Fruit fly (Drosophila melanogaster): ENCODE data around the gene Hsc70-3.

The Hsc70-3 gene

dm6 chrX:11821946-11822345 lies 15.0 kb upstream of the Hsc70-3 start (continued):
- TF ChIP-seq CG10209 (GFP tag; optimal IDR thresholded peaks at IDR 0.05) (peak; percentile 7), CG32772 (GFP tag; IDR thresholded peaks at IDR 0.05) (no peak), seq (GFP tag; IDR thresholded peaks at IDR 0.05) (no peak), Dll (GFP tag; IDR thresholded peaks at IDR 0.05; ENCODE audit: partially characterized antibody) (no peak), CG8089 (GFP tag; optimal IDR thresholded peaks at IDR 0.05) (no peak), CTCF (GFP tag; optimal IDR thresholded peaks at IDR 0.05) (no peak), CrebB (tag; optimal IDR thresholded peaks at IDR 0.05) (no peak), Dref (GFP tag; IDR thresholded peaks at IDR 0.05) (no peak), fu2 (GFP tag; optimal IDR thresholded peaks at IDR 0.05) (no peak), knrl (GFP tag; IDR thresholded peaks at IDR 0.05; ENCODE audit: partially characterized antibody) (no peak), ci (GFP tag; IDR thresholded peaks at IDR 0.05) (0 out of 3 replicates have a peak, but pooled peaks have one; percentile 57), cg (GFP tag; optimal IDR thresholded peaks at IDR 0.05) (no peak), p53 (GFP tag; optimal IDR thresholded peaks at IDR 0.05) (no peak), CG17359 (tag; optimal IDR thresholded peaks at IDR 0.05) (no peak), gfzf (GFP tag; optimal IDR thresholded peaks at IDR 0.05) (no peak), CG6272 (GFP tag; IDR thresholded peaks at IDR 0.05) (no peak), hth (optimal IDR thresholded peaks at IDR 0.05) (no peak), CG13296 (GFP tag; optimal IDR thresholded peaks at IDR 0.05) (peak; percentile 13), CG9876 (GFP tag; optimal IDR thresholded peaks at IDR 0.05) (no peak), Pdp1 (GFP tag; optimal IDR thresholded peaks at IDR 0.05) (peak in 1 of 2 experiments; percentile 44), Mrtf (GFP tag; IDR thresholded peaks at IDR 0.05) (no peak), ERR (GFP tag; optimal IDR thresholded peaks at IDR 0.05) (no peak), esg (GFP tag; conservative IDR thresholded peaks at IDR 0.05) (no peak), Asciz (GFP tag; optimal IDR thresholded peaks at IDR 0.05) (no peak), sens (GFP tag) (peak; percentile 63), CG13123 (GFP tag; optimal IDR thresholded peaks at IDR 0.05) (no peak), NC2α (GFP tag; optimal IDR thresholded peaks at IDR 0.05) (no peak), CG17912 (GFP tag; optimal IDR thresholded peaks at IDR 0.05) (no peak), PHDP (tag; optimal IDR thresholded peaks at IDR 0.05) (no peak), Ets65A (GFP tag) (no peak), ind (GFP tag; optimal IDR thresholded peaks at IDR 0.05) (no peak), Sox100B (GFP tag; optimal IDR thresholded peaks at IDR 0.05) (no peak), Deaf1 (tag; optimal IDR thresholded peaks at IDR 0.05) (no peak), NFAT (GFP tag; IDR thresholded peaks at IDR 0.05) (no peak), run (tag; optimal IDR thresholded peaks at IDR 0.05) (no peak), Hey (tag; optimal IDR thresholded peaks at IDR 0.05) (no peak), gcm2 (GFP tag; optimal IDR thresholded peaks at IDR 0.05) (no peak), Fer3 (tag; optimal IDR thresholded peaks at IDR 0.05) (no peak), odd (GFP tag; optimal IDR thresholded peaks at IDR 0.05) (no peak), dysf (GFP tag; IDR thresholded peaks at IDR 0.05) (0 out of 3 replicates have a peak, but pooled peaks have one; percentile 23), tgo (GFP tag; IDR thresholded peaks at IDR 0.05) (no peak), Doc3 (GFP tag; IDR thresholded peaks at IDR 0.05; ENCODE audit: partially characterized antibody) (no peak), Rfx (GFP tag; IDR thresholded peaks at IDR 0.05) (0 out of 2 replicates have a peak, but pooled peaks have one; percentile 26), zfh2 (GFP tag; optimal IDR thresholded peaks at IDR 0.05) (no peak), Lim3 (GFP tag; IDR thresholded peaks at IDR 0.05) (no peak), onecut (GFP tag; IDR thresholded peaks at IDR 0.05) (peak; percentile 11; the same call in 1 of the 2 replicates), CG3995 (GFP tag; optimal IDR thresholded peaks at IDR 0.05) (no peak), Hr51 (GFP tag; optimal IDR thresholded peaks at IDR 0.05) (peak in 1 of 2 experiments; percentile 12), CG8765 (GFP tag; IDR thresholded peaks at IDR 0.05) (no peak), CG32767 (GFP tag; IDR thresholded peaks at IDR 0.05) (no peak), CG1529 (GFP tag; optimal IDR thresholded peaks at IDR 0.05) (no peak), Jarid2 (GFP tag; optimal IDR thresholded peaks at IDR 0.05) (no peak), org-1 (GFP tag; optimal IDR thresholded peaks at IDR 0.05) (no peak)
